Worm (Caenorhabditis elegans) whole organism, mixed stage, embryonic: ENCODE measurements around the gene alh-7.

Experiments
- M03D4.4 ChIP-seq: sonication (generic microtip); optimal IDR thresholded peaks from 2 replicates; lab custom pipeline; 2017; ENCODE audit warnings: mild to moderate bottlenecking, missing genetic modification characterization, missing compliant biosample characterization
- bed-3 ChIP-seq: fragments of 200-800 bp; sonication (Bioruptor generic); optimal IDR thresholded peaks from 3 replicates; lab custom pipeline; 2018; ENCODE audit warnings: mild to moderate bottlenecking, missing genetic modification characterization, moderate library complexity, missing compliant biosample characterization
- blmp-1 ChIP-seq: fragments of 150-350 bp; optimal IDR thresholded peaks from 2 replicates; lab custom pipeline; 2014; ENCODE audit warnings: missing biosample characterization, missing genetic modification characterization
- ceh-39 ChIP-seq: fragments of 150-350 bp; optimal IDR thresholded peaks from 2 replicates; lab custom pipeline; 2014; ENCODE audit warnings: missing biosample characterization, missing genetic modification characterization
- ces-1 ChIP-seq: fragments of 150-350 bp; optimal IDR thresholded peaks from 2 replicates; lab custom pipeline; 2014; ENCODE audit warnings: missing biosample characterization, missing genetic modification reagents, missing genetic modification characterization
- cnd-1 ChIP-seq: fragments of 200-800 bp; sonication (Bioruptor generic); optimal IDR thresholded peaks from 2 replicates; lab custom pipeline; 2018; ENCODE audit warnings: mild to moderate bottlenecking, missing genetic modification characterization, missing compliant biosample characterization
- drap-1 ChIP-seq: fragments of 200-800 bp; sonication (Bioruptor generic); optimal IDR thresholded peaks from 3 replicates; lab custom pipeline; 2018; ENCODE audit warnings: mild to moderate bottlenecking, missing genetic modification characterization, missing compliant biosample characterization
- elt-1 ChIP-seq: sonication (generic microtip); optimal IDR thresholded peaks from 2 replicates; lab custom pipeline; 2017; ENCODE audit warnings: missing genetic modification characterization, mild to moderate bottlenecking, missing compliant biosample characterization, antibody characterized with exemption, moderate library complexity, borderline replicate concordance; ENCODE audit not compliant: insufficient read depth
- elt-3 ChIP-seq: fragments of 150-350 bp; optimal IDR thresholded peaks from 2 replicates; lab custom pipeline; 2014; ENCODE audit warnings: missing biosample characterization, missing genetic modification characterization
- flh-1 ChIP-seq: fragments of 200-800 bp; sonication (Bioruptor generic); optimal IDR thresholded peaks from 2 replicates; lab custom pipeline; 2018; ENCODE audit warnings: mild to moderate bottlenecking, missing genetic modification characterization, moderate library complexity, missing compliant biosample characterization
- ham-2 ChIP-seq: fragments of 200-800 bp; sonication (Bioruptor generic); optimal IDR thresholded peaks from 2 replicates; lab custom pipeline; 2018; ENCODE audit warnings: mild to moderate bottlenecking, missing genetic modification characterization, missing compliant biosample characterization
- hlh-1 ChIP-seq: fragments of 150-350 bp; optimal IDR thresholded peaks from 2 replicates; lab custom pipeline; 2014; ENCODE audit warnings: missing biosample characterization, missing genetic modification reagents, missing genetic modification characterization
- lin-13 ChIP-seq: fragments of 150-350 bp; optimal IDR thresholded peaks from 2 replicates; lab custom pipeline; 2014; ENCODE audit warnings: missing biosample characterization, missing genetic modification characterization
- lin-32 ChIP-seq: fragments of 200-800 bp; sonication (Bioruptor generic); optimal IDR thresholded peaks from 2 replicates; lab custom pipeline; 2018; ENCODE audit warnings: mild to moderate bottlenecking, missing genetic modification characterization, missing compliant biosample characterization
- mab-5 ChIP-seq: fragments of 150-350 bp; optimal IDR thresholded peaks from 2 replicates; lab custom pipeline; 2014; ENCODE audit warnings: missing biosample characterization, missing genetic modification characterization
- mep-1 ChIP-seq: fragments of 150-350 bp; optimal IDR thresholded peaks from 2 replicates; lab custom pipeline; 2017; ENCODE audit warnings: missing biosample characterization, missing genetic modification reagents, missing genetic modification characterization, inconsistent platforms
- mls-2 ChIP-seq: sonication (generic microtip); optimal IDR thresholded peaks from 2 replicates; lab custom pipeline; 2016; ENCODE audit warnings: mild to moderate bottlenecking, missing genetic modification characterization, moderate library complexity, missing compliant biosample characterization
- nhr-12 ChIP-seq: fragments of 150-350 bp; optimal IDR thresholded peaks from 2 replicates; lab custom pipeline; 2014; ENCODE audit warnings: missing biosample characterization, missing genetic modification characterization
- nhr-2 ChIP-seq: fragments of 150-350 bp; optimal IDR thresholded peaks from 2 replicates; lab custom pipeline; 2014; ENCODE audit warnings: missing biosample characterization, missing genetic modification characterization
- nhr-237 ChIP-seq: fragments of 150-350 bp; optimal IDR thresholded peaks from 2 replicates; lab custom pipeline; 2014; ENCODE audit warnings: missing biosample characterization, missing genetic modification characterization
- nhr-28 ChIP-seq: fragments of 150-350 bp; optimal IDR thresholded peaks from 2 replicates; lab custom pipeline; 2014; ENCODE audit warnings: missing biosample characterization, missing genetic modification characterization
- nhr-76 ChIP-seq: sonication (generic microtip); optimal IDR thresholded peaks from 2 replicates; lab custom pipeline; 2017; ENCODE audit warnings: missing biosample characterization, missing genetic modification characterization
- pha-4 ChIP-seq: fragments of 150-350 bp; optimal IDR thresholded peaks from 2 replicates; lab custom pipeline; 2018; ENCODE audit warnings: missing biosample characterization, missing genetic modification reagents, missing genetic modification characterization
- sem-2 ChIP-seq: fragments of 200-800 bp; sonication (Bioruptor generic); optimal IDR thresholded peaks from 2 replicates; lab custom pipeline; 2018; ENCODE audit warnings: mild to moderate bottlenecking, missing genetic modification characterization, missing compliant biosample characterization
- snpc-4 ChIP-seq: fragments of 150-350 bp; optimal IDR thresholded peaks from 2 replicates; lab custom pipeline; 2014; ENCODE audit warnings: missing biosample characterization, missing genetic modification characterization
- sptf-1 ChIP-seq: sonication (generic microtip); optimal IDR thresholded peaks from 2 replicates; lab custom pipeline; 2017; ENCODE audit warnings: mild to moderate bottlenecking, missing genetic modification characterization, moderate library complexity, missing compliant biosample characterization
- tbx-8 ChIP-seq: fragments of 200-800 bp; sonication (Bioruptor generic); optimal IDR thresholded peaks from 2 replicates; lab custom pipeline; 2018; ENCODE audit warnings: mild to moderate bottlenecking, missing genetic modification characterization, moderate library complexity, missing compliant biosample characterization
- unc-120 ChIP-seq: sonication (generic microtip); optimal IDR thresholded peaks from 2 replicates; lab custom pipeline; 2017; ENCODE audit warnings: missing genetic modification characterization, missing compliant biosample characterization; ENCODE audit not compliant: poor library complexity, severe bottlenecking
- unc-39 ChIP-seq: fragments of 150-350 bp; optimal IDR thresholded peaks from 2 replicates; lab custom pipeline; 2014; ENCODE audit warnings: missing biosample characterization, missing genetic modification characterization
- zip-8 ChIP-seq: fragments of 150-350 bp; optimal IDR thresholded peaks from 2 replicates; lab custom pipeline; 2014; ENCODE audit warnings: missing biosample characterization, missing genetic modification characterization
- ztf-11 ChIP-seq: fragments of 150-350 bp; optimal IDR thresholded peaks from 2 replicates; lab custom pipeline; 2014; ENCODE audit warnings: missing biosample characterization, missing genetic modification characterization

Gene alh-7

ce11 chrII:13491254-13491889, at the start of gene alh-7:
alh-7 (minus strand) TSS chrII:13491786.
- TF ChIP-seq ztf-11 (tag; lab: Kevin White, UChicago) (no peak), mep-1 (no peak), nhr-76 (tag; lab: Kevin White, UChicago) (no peak), sem-2 (GFP tag; lab: Kevin White, UChicago) (no peak), pha-4 (tag; lab: Kevin White, UChicago) (no peak), ceh-39 (no peak), snpc-4 (tag; lab: Kevin White, UChicago) (no peak), elt-3 (tag; lab: Kevin White, UChicago) (no peak), drap-1 (GFP tag; lab: Kevin White, UChicago) (no peak), cnd-1 (tag; lab: Kevin White, UChicago) (no peak), bed-3 (GFP tag; lab: Kevin White, UChicago) (no peak), nhr-28 (tag; lab: Kevin White, UChicago) (no peak), nhr-237 (tag; lab: Kevin White, UChicago) (no peak), flh-1 (GFP tag; lab: Kevin White, UChicago) (no peak), unc-39 (no peak)

ce11 chrII:13540956-13541355, 49.4 kb upstream of the alh-7 start, which contains the start of the genes noa-1 and Y48E1B.17:
noa-1 (minus strand) TSS chrII:13541056.
Y48E1B.17 (minus strand) TSS chrII:13541084.
- no peak for TF ChIP-seq blmp-1 (tag; lab: Kevin White, UChicago)
- TF ChIP-seq nhr-12, result no peak
- no peak for TF ChIP-seq drap-1 (GFP tag; lab: Kevin White, UChicago)
- TF ChIP-seq flh-1 (GFP tag; lab: Kevin White, UChicago), result no peak
- TF ChIP-seq tbx-8 (GFP tag; lab: Kevin White, UChicago), result no peak
- no peak for TF ChIP-seq unc-120 (tag; lab: Kevin White, UChicago)
- TF ChIP-seq elt-3 (tag; lab: Kevin White, UChicago), result no peak
- TF ChIP-seq pha-4 (tag; lab: Kevin White, UChicago), result no peak

ce11 chrII:13531118-13531517, 39.5 kb upstream of the alh-7 start, which contains the start of gene snx-14:
snx-14 (minus strand) TSS chrII:13531218.
- no peak for TF ChIP-seq ham-2
- TF ChIP-seq lin-32, result no peak
- no peak for TF ChIP-seq zip-8 (tag; lab: Kevin White, UChicago)
- TF ChIP-seq mab-5 (tag; lab: Kevin White, UChicago), result no peak
- TF ChIP-seq hlh-1 (tag; lab: Kevin White, UChicago), result no peak
- TF ChIP-seq elt-1 (tag; lab: Kevin White, UChicago), result no peak
- no peak for TF ChIP-seq blmp-1 (tag; lab: Kevin White, UChicago)
- TF ChIP-seq ceh-39, result no peak
- no peak for TF ChIP-seq bed-3 (GFP tag; lab: Kevin White, UChicago)
- TF ChIP-seq pha-4 (tag; lab: Kevin White, UChicago), result no peak
- no peak for TF ChIP-seq tbx-8 (GFP tag; lab: Kevin White, UChicago)
- no peak for TF ChIP-seq lin-13
- no peak for TF ChIP-seq mls-2
- no peak for TF ChIP-seq unc-120 (tag; lab: Kevin White, UChicago)
- no peak for TF ChIP-seq mep-1

- no peak for TF ChIP-seq ces-1
- TF ChIP-seq mab-5 (tag; lab: Kevin White, UChicago), result no peak
- no peak for TF ChIP-seq mls-2
- no peak for TF ChIP-seq ztf-11 (tag; lab: Kevin White, UChicago)
- TF ChIP-seq sptf-1 (tag; lab: Kevin White, UChicago), result no peak
- TF ChIP-seq M03D4.4 (tag; lab: Kevin White, UChicago), result no peak
- TF ChIP-seq nhr-2 (tag; lab: Kevin White, UChicago), result no peak
- TF ChIP-seq nhr-237 (tag; lab: Kevin White, UChicago), result no peak
- TF ChIP-seq nhr-12, result no peak
- TF ChIP-seq elt-1 (tag; lab: Kevin White, UChicago), result no peak
- TF ChIP-seq elt-3 (tag; lab: Kevin White, UChicago), result no peak
- TF ChIP-seq unc-39, result no peak
- no peak for TF ChIP-seq snpc-4 (tag; lab: Kevin White, UChicago)
- TF ChIP-seq flh-1 (GFP tag; lab: Kevin White, UChicago), result no peak
- TF ChIP-seq nhr-28 (tag; lab: Kevin White, UChicago), result no peak
- TF ChIP-seq pha-4 (tag; lab: Kevin White, UChicago), result no peak
- TF ChIP-seq blmp-1 (tag; lab: Kevin White, UChicago), result no peak
Measured at ce11 chrII:13530657-13531056, 39.1 kb upstream of the alh-7 start.
